Worm (Caenorhabditis elegans) whole organism, L4 larva: ENCODE results near the gene H23N18.5.

ENCODE experiments used
- D1046.2 ChIP-seq: fragments of 200-800 bp; sonication (Bioruptor generic); IDR thresholded peaks from 2 replicates; pipeline ENCODE4 v1.3.6; 2022; ENCODE audit warnings: missing genetic modification characterization, missing compliant biosample characterization
- F10B5.3 ChIP-seq: sonication (generic microtip); optimal IDR thresholded peaks from 2 replicates; lab custom pipeline; 2016; ENCODE audit warnings: mild to moderate bottlenecking, missing genetic modification characterization, missing compliant biosample characterization
- F37D6.2 ChIP-seq: sonication (generic microtip); optimal IDR thresholded peaks from 2 replicates; lab custom pipeline; 2016; ENCODE audit warnings: mild to moderate bottlenecking, missing genetic modification characterization, missing compliant biosample characterization
- F44E2.7 ChIP-seq: fragments of 200-800 bp; sonication (Bioruptor generic); IDR thresholded peaks from 2 replicates; pipeline ENCODE4 v2.1.2; 2022; ENCODE audit warnings: missing genetic modification characterization, missing compliant biosample characterization
- Y105C5A.15 ChIP-seq: fragments of 200-800 bp; sonication (Bioruptor generic); IDR thresholded peaks from 2 replicates; pipeline ENCODE4 v1.3.6; 2022; ENCODE audit warnings: missing genetic modification characterization, missing compliant biosample characterization
- Y5F2A.4 ChIP-seq: fragments of 200-800 bp; sonication (Bioruptor generic); optimal IDR thresholded peaks from 2 replicates; lab custom pipeline; 2018; ENCODE audit warnings: mild to moderate bottlenecking, missing genetic modification characterization, missing compliant biosample characterization
- Y75B8A.6 ChIP-seq: fragments of 200-800 bp; sonication (Bioruptor generic); IDR thresholded peaks from 2 replicates; pipeline ENCODE4 v1.3.6; 2022; ENCODE audit warnings: missing genetic modification reagents, missing genetic modification characterization, missing compliant biosample characterization
- ZK337.2 ChIP-seq: fragments of 200-800 bp; sonication (Bioruptor generic); IDR thresholded peaks from 2 replicates; pipeline ENCODE4 v1.3.6; 2022; ENCODE audit warnings: missing genetic modification reagents, missing genetic modification characterization, missing compliant biosample characterization
- aha-1 ChIP-seq: fragments of 150-350 bp; peaks from one replicate; lab custom pipeline; 2014; ENCODE audit warnings: missing biosample characterization, missing genetic modification characterization
- ama-1 ChIP-seq: fragments of 150-350 bp; optimal IDR thresholded peaks from 2 replicates; lab custom pipeline; 2014; ENCODE audit warnings: inconsistent platforms, mixed read lengths
- attf-4 ChIP-seq: sonication (generic microtip); optimal IDR thresholded peaks from 3 replicates; lab custom pipeline; 2017; ENCODE audit warnings: missing biosample characterization, missing genetic modification characterization
- ceh-20 ChIP-seq: fragments of 200-800 bp; sonication (Bioruptor generic); IDR thresholded peaks from 2 replicates; pipeline ENCODE4 v1.3.6; 2022; ENCODE audit warnings: missing genetic modification reagents, missing genetic modification characterization, missing compliant biosample characterization
- ceh-32 ChIP-seq: sonication (generic microtip); optimal IDR thresholded peaks from 2 replicates; lab custom pipeline; 2016; ENCODE audit warnings: mild to moderate bottlenecking, missing genetic modification characterization, missing compliant biosample characterization; ENCODE audit not compliant: poor library complexity
- ceh-44 ChIP-seq: fragments of 200-800 bp; sonication (Bioruptor generic); IDR thresholded peaks from 2 replicates; pipeline ENCODE4 v1.3.6; 2022; ENCODE audit warnings: missing genetic modification reagents, missing genetic modification characterization, missing compliant biosample characterization
- ces-1 ChIP-seq: fragments of 150-350 bp; sonication (generic microtip); optimal IDR thresholded peaks from 4 replicates; lab custom pipeline; 2014; ENCODE audit warnings: missing biosample characterization, missing genetic modification reagents, missing genetic modification characterization
- cey-2 ChIP-seq: sonication (generic microtip); optimal IDR thresholded peaks from 3 replicates; lab custom pipeline; 2017; ENCODE audit warnings: missing genetic modification characterization, mild to moderate bottlenecking, missing compliant biosample characterization, antibody characterized with exemption, borderline replicate concordance; ENCODE audit not compliant: insufficient read depth
- daf-12 ChIP-seq: fragments of 150-350 bp; optimal IDR thresholded peaks from 2 replicates; lab custom pipeline; 2014; ENCODE audit warnings: missing biosample characterization, missing genetic modification reagents, missing genetic modification characterization
- daf-16 ChIP-seq, 3 experiments: sonication (generic microtip); optimal IDR thresholded peaks; 2 replicates each; lab custom pipeline; 2016 to 2017; ENCODE audit warnings: missing genetic modification characterization in 3 of 3, missing genetic modification reagents in 3 of 3, mild to moderate bottlenecking in 2 of 3, missing compliant biosample characterization in 2 of 3, missing biosample characterization in 1 of 3, moderate library complexity in 1 of 3
- egl-43 ChIP-seq: fragments of 200-800 bp; sonication (Bioruptor generic); IDR thresholded peaks from 2 replicates; pipeline ENCODE4 v1.3.6; 2022; ENCODE audit warnings: missing genetic modification reagents, missing genetic modification characterization, missing compliant biosample characterization
- fos-1 ChIP-seq: fragments of 150-350 bp; optimal IDR thresholded peaks from 2 replicates; lab custom pipeline; 2014; ENCODE audit warnings: missing biosample characterization, missing genetic modification characterization
- gei-8 ChIP-seq: fragments of 200-800 bp; sonication (Bioruptor generic); optimal IDR thresholded peaks from 2 replicates; lab custom pipeline; 2018; ENCODE audit warnings: mild to moderate bottlenecking, missing genetic modification characterization, missing compliant biosample characterization
- hmg-1.1 ChIP-seq: fragments of 200-800 bp; sonication (Bioruptor generic); IDR thresholded peaks from 2 replicates; pipeline ENCODE4 v1.3.6; 2022; ENCODE audit warnings: missing genetic modification reagents, missing genetic modification characterization, missing compliant biosample characterization
- lin-13 ChIP-seq: fragments of 150-350 bp; optimal IDR thresholded peaks from 2 replicates; lab custom pipeline; 2014; ENCODE audit warnings: missing biosample characterization, missing genetic modification reagents, missing genetic modification characterization
- lin-15B ChIP-seq: fragments of 150-350 bp; sonication (generic microtip); optimal IDR thresholded peaks from 3 replicates; lab custom pipeline; 2014; ENCODE audit warnings: missing biosample characterization, missing genetic modification characterization
- lir-3 ChIP-seq: sonication (generic microtip); optimal IDR thresholded peaks from 2 replicates; lab custom pipeline; 2016; ENCODE audit warnings: mild to moderate bottlenecking, missing genetic modification characterization, missing compliant biosample characterization
- lsy-2 ChIP-seq, 2 experiments: fragments of 150-350 bp in 1 of 2; sonication (generic microtip) in 1 of 2; optimal IDR thresholded peaks; 2 replicates each; lab custom pipeline; 2014 to 2017; ENCODE audit warnings: missing biosample characterization in 2 of 2, missing genetic modification characterization in 2 of 2
- madf-5 ChIP-seq, 2 experiments: fragments of 200-800 bp; sonication (Bioruptor generic); IDR thresholded peaks; 2 replicates each; pipeline ENCODE4 v1.3.6; 2022; ENCODE audit warnings: missing compliant biosample characterization in 2 of 2, missing genetic modification characterization in 2 of 2
- madf-9 ChIP-seq: fragments of 200-800 bp; sonication (Bioruptor generic); conservative IDR thresholded peaks from 2 replicates; pipeline ENCODE4 v1.3.6; 2022; ENCODE audit warnings: missing genetic modification reagents, missing genetic modification characterization, missing compliant biosample characterization
- mes-2 ChIP-seq: sonication (generic microtip); optimal IDR thresholded peaks from 2 replicates; lab custom pipeline; 2016; ENCODE audit warnings: missing genotype, mild to moderate bottlenecking, missing genetic modification characterization, missing compliant biosample characterization; ENCODE audit not compliant: poor library complexity, severe bottlenecking
- mxl-2 ChIP-seq: fragments of 200-800 bp; sonication (Bioruptor generic); conservative IDR thresholded peaks from 2 replicates; pipeline ENCODE4 v1.3.6; 2022; ENCODE audit warnings: missing genetic modification reagents, missing genetic modification characterization, missing compliant biosample characterization
- nhr-11 ChIP-seq: fragments of 150-350 bp; optimal IDR thresholded peaks from 2 replicates; lab custom pipeline; 2014; ENCODE audit warnings: missing biosample characterization, missing genetic modification characterization
- nhr-111 ChIP-seq: fragments of 200-800 bp; sonication (Bioruptor generic); optimal IDR thresholded peaks from 2 replicates; lab custom pipeline; 2018; ENCODE audit warnings: mild to moderate bottlenecking, missing genetic modification characterization, missing compliant biosample characterization
- nhr-28 ChIP-seq: fragments of 150-350 bp; optimal IDR thresholded peaks from 2 replicates; lab custom pipeline; 2014; ENCODE audit warnings: missing biosample characterization, missing genetic modification characterization
- nhr-48 ChIP-seq: sonication (generic microtip); optimal IDR thresholded peaks from 2 replicates; lab custom pipeline; 2016; ENCODE audit warnings: mild to moderate bottlenecking, missing genetic modification characterization, missing compliant biosample characterization
- nhr-76 ChIP-seq: fragments of 150-350 bp; optimal IDR thresholded peaks from 2 replicates; lab custom pipeline; 2014; ENCODE audit warnings: missing biosample characterization, missing genetic modification characterization
- pha-4 ChIP-seq, 2 experiments: fragments of 150-350 bp in 1 of 2; fragments of 200-800 bp in 1 of 2; sonication (Bioruptor generic) in 1 of 2; IDR thresholded peaks in 1 of 2; optimal IDR thresholded peaks in 1 of 2; 2 replicates each; pipeline versions ENCODE4 v1.3.6 to Lab custom; 2014 to 2022; ENCODE audit warnings: missing genetic modification characterization in 2 of 2, missing genetic modification reagents in 2 of 2, missing biosample characterization in 1 of 2, missing compliant biosample characterization in 1 of 2
- rbr-2 ChIP-seq: sonication (generic microtip); optimal IDR thresholded peaks from 2 replicates; lab custom pipeline; 2016; ENCODE audit warnings: missing genotype, missing genetic modification characterization, missing compliant biosample characterization
- sdz-12 ChIP-seq: fragments of 200-800 bp; sonication (Bioruptor generic); optimal IDR thresholded peaks from 2 replicates; lab custom pipeline; 2018; ENCODE audit warnings: mild to moderate bottlenecking, missing genetic modification characterization, missing compliant biosample characterization
- skn-1 ChIP-seq: fragments of 150-350 bp; optimal IDR thresholded peaks from 2 replicates; lab custom pipeline; 2014; ENCODE audit warnings: missing biosample characterization, missing genetic modification characterization
- tra-1 ChIP-seq: fragments of 200-800 bp; sonication (Bioruptor generic); IDR thresholded peaks from 2 replicates; pipeline ENCODE4 v1.3.6; 2022; ENCODE audit warnings: missing genetic modification reagents, missing genetic modification characterization, missing compliant biosample characterization
- zip-2 ChIP-seq: fragments of 150-350 bp; optimal IDR thresholded peaks from 2 replicates; lab custom pipeline; 2014; ENCODE audit warnings: missing biosample characterization, missing genetic modification characterization

H23N18.5 gene

ce11 chrV:4881377-4881776 is 30.8 kb downstream of the H23N18.5 start, which contains the start of gene str-32:
Gene str-32 (minus strand): TSS chrV:4881477.
- TF ChIP-seq fos-1 (no peak), mxl-2 (GFP tag; lab: Robert Waterston, UW) (no peak), Y75B8A.6 (GFP tag; lab: Robert Waterston, UW) (no peak), lsy-2 (tag; optimal IDR thresholded peaks at IDR 0.05; lab: Kevin White, UChicago) (no peak), madf-9 (GFP tag; lab: Robert Waterston, UW) (no peak), nhr-111 (no peak)

ce11 chrV:4879251-4879650 is 32.9 kb downstream of the H23N18.5 start, which contains the start of gene T19H12.15:
Gene T19H12.15 (minus strand): TSS chrV:4879351.
- TF ChIP-seq ceh-44 (GFP tag; lab: Robert Waterston, UW), result no peak
- no peak for TF ChIP-seq pha-4 (GFP tag; IDR thresholded peaks at IDR 0.05; lab: Robert Waterston, UW)
- TF ChIP-seq pha-4 (tag; optimal IDR thresholded peaks at IDR 0.05; lab: Kevin White, UChicago), result no peak
- TF ChIP-seq ZK337.2 (GFP tag; lab: Robert Waterston, UW), result no peak
- TF ChIP-seq daf-12 (tag; lab: Kevin White, UChicago), result no peak
- TF ChIP-seq madf-5 (GFP tag; IDR thresholded peaks at IDR 0.05; lab: Robert Waterston, UW), result no peak
- TF ChIP-seq nhr-111, result no peak
- TF ChIP-seq nhr-76 (tag; lab: Kevin White, UChicago), result no peak
- TF ChIP-seq D1046.2, result no peak
- no peak for TF ChIP-seq ceh-32
- TF ChIP-seq nhr-11 (tag; lab: Kevin White, UChicago), result no peak
- TF ChIP-seq lin-15B (tag; lab: Kevin White, UChicago), result no peak
- no peak for TF ChIP-seq F44E2.7
- no peak for TF ChIP-seq tra-1 (GFP tag; lab: Robert Waterston, UW)
- no peak for TF ChIP-seq daf-16 (GFP tag; optimal IDR thresholded peaks at IDR 0.05; lab: Kevin White, UChicago)
- TF ChIP-seq daf-16 (tag; optimal IDR thresholded peaks at IDR 0.05; lab: Kevin White, UChicago), result no peak
- TF ChIP-seq mxl-2 (GFP tag; lab: Robert Waterston, UW), result no peak
- no peak for TF ChIP-seq attf-4
- TF ChIP-seq ces-1, result no peak
- TF ChIP-seq F10B5.3 (tag; lab: Kevin White, UChicago), result no peak
- no peak for TF ChIP-seq ama-1

DNA sequence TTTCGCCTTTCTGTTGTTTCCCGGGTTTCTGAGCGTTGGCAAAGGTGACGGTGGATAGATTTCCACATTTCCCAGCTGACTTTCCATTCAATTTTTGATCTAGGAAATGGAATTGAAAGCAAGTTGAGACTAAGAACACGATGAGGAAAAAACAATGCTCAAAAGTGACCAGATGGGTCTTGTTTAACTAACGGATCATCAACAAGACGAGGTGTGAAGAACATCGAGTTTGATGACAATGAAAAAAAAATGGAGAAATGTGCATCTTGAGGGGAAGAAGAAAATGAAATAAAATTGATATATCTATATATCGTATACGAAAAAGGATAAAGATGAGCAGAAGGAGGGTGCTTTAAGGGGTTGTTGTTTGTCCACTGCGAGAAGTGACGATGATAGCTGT is 34.6 kb downstream of the H23N18.5 start, which contains the start of gene T19H12.6:
TSS of gene T19H12.6 (minus strand) at position 101 of the 400 bp plus-strand sequence.
- TF ChIP-seq hmg-1.1 (GFP tag; lab: Robert Waterston, UW), result no peak
- no peak for TF ChIP-seq mes-2
- TF ChIP-seq Y75B8A.6 (GFP tag; lab: Robert Waterston, UW), result no peak
- no peak for TF ChIP-seq F10B5.3 (tag; lab: Kevin White, UChicago)
- no peak for TF ChIP-seq lin-13 (GFP tag; lab: Kevin White, UChicago)
- TF ChIP-seq nhr-111, result no peak
- no peak for TF ChIP-seq nhr-28
- no peak for TF ChIP-seq nhr-48 (tag; lab: Kevin White, UChicago)

DNA sequence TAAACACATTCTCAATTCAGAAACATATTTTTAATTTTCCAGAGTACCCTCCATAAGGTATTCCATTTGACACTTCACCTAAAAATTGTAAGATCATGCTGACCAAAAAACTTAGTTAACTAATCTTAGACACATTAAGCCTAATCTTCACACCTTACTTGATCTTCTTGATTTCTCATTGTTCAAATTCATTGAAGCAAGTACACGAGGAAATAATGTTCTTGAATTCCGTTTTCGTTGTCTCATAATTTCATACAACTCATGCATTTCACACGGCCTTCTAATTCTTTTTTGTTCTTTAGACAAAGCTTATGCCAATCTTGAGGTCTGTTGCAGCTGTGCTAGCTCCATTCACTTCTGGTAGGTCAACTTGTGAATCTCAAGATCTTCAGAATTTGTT is 40.2 kb downstream of the H23N18.5 start, which contains the start of gene srd-33:
TSS of gene srd-33 (plus strand) at position 301 of the 400 bp plus-strand sequence.
- no peak for TF ChIP-seq attf-4
- TF ChIP-seq ceh-20 (GFP tag; lab: Robert Waterston, UW), result no peak
- TF ChIP-seq gei-8, result no peak
- no peak for TF ChIP-seq skn-1 (tag; lab: Kevin White, UChicago)
- TF ChIP-seq zip-2 (tag; lab: Kevin White, UChicago), result no peak
- TF ChIP-seq Y105C5A.15 (GFP tag; lab: Robert Waterston, UW), result no peak
- no peak for TF ChIP-seq F37D6.2
- TF ChIP-seq sdz-12 (GFP tag; lab: Kevin White, UChicago), result no peak
- no peak for TF ChIP-seq aha-1
- no peak for TF ChIP-seq egl-43 (GFP tag; lab: Robert Waterston, UW)
- TF ChIP-seq rbr-2 (tag; lab: Kevin White, UChicago), result no peak
- no peak for TF ChIP-seq lsy-2 (tag; optimal IDR thresholded peaks at IDR 0.05; lab: Kevin White, UChicago)
- TF ChIP-seq lir-3 (tag; lab: Kevin White, UChicago), result no peak
- no peak for TF ChIP-seq Y5F2A.4 (GFP tag; lab: Kevin White, UChicago)
- no peak for TF ChIP-seq cey-2 (tag; lab: Kevin White, UChicago)
